Fruit fly (Drosophila melanogaster): ENCODE data around the gene IFT52.

DNA sequence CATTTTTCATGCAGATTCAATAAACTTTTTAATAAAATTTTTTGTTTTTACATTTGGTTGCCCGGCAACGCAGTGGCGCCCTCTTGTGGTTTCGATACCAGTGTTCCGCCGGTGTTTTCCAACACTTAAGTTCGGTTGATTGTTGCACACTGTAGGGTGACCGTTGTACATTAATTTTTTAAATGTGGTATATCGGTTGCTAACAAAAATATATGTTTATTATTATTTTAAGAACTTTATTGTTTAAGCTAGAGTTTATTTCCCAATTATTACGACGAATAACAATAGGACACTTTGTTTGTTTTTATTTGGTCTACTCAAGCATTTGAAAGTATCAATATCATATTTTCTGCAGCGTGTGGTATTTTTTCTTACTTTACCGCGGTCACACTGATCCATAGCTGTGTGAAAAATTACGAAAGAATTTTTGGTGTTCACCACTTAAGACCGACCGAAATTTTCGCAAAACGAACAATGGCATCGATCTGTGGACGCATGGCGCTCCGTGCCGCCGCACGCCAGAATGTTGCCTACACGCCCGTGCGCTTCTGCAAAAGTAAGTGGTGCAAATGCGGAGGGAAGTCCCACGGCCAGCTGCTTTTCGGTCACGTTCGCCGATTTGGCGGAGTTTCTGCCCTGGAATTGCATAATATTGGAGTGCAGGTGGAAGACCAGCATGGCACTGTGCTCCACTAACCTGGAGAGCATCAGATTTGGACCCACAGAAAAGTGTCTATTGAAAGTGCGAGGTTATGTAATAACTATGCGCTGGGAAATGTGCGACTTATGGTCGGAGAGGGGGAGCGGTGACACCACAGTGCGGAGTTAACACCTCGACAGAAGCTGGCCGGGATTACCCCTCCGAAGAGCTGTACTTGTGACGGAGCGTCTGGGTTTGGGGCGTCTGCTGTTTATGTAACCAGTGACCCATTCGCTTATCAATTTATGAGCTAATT lies at the start of gene IFT52, which contains the start of gene COX5B:
- no peak for TF ChIP-seq Mnt (GFP tag; optimal IDR thresholded peaks at IDR 0.05)
- TF ChIP-seq CG33017 (tag; optimal IDR thresholded peaks at IDR 0.05), result no peak
- TF ChIP-seq pad (GFP tag; optimal IDR thresholded peaks at IDR 0.05), result peak; percentile 73
- no peak for TF ChIP-seq kay (GFP tag; ENCODE audit: borderline replicate concordance)
- TF ChIP-seq CG5204 (GFP tag; optimal IDR thresholded peaks at IDR 0.05), result peak; percentile 21
- peak; percentile 78 for TF ChIP-seq toe (GFP tag; optimal IDR thresholded peaks at IDR 0.05)
- TF ChIP-seq CG7045 (GFP tag; optimal IDR thresholded peaks at IDR 0.05), result peak; percentile 48
- TF ChIP-seq CG7101 (tag; optimal IDR thresholded peaks at IDR 0.05), result peak; percentile 13
- TF ChIP-seq bab1 (GFP tag; optimal IDR thresholded peaks at IDR 0.05), result peak; percentile 71
- no peak for TF ChIP-seq cnc (optimal IDR thresholded peaks at IDR 0.05)
- no peak for TF ChIP-seq ovo (GFP tag; optimal IDR thresholded peaks at IDR 0.05)
- no peak for TF ChIP-seq tj (GFP tag; optimal IDR thresholded peaks at IDR 0.05)
- TF ChIP-seq CG14711 (tag; optimal IDR thresholded peaks at IDR 0.05), result peak; percentile 49
- TF ChIP-seq cic (GFP tag; optimal IDR thresholded peaks at IDR 0.05), result no peak
